Worm (Caenorhabditis elegans): ENCODE measurements around the gene twk-26.

DNA sequence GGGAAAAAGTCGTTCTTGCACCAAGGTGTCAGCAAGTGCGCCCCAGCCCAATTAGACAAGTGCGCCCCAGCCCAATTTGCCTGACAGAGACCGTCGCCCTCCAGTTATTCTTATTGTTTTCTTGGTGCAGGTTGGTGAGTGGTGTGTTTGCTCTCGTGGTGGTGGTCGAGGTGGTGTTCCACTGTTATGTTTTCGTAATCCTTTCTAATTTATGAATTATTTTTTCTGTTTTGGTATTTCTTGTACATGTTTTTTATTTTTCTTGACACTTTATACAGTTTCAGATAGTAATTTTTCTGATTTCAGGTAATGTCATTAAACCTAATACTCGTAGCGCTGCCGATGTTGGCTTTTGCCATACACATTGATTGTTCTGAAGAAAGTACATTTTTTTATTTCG, 45.4 kb downstream of the twk-26 start, which contains the start of gene Y48D7A.1:
- TF ChIP-seq tra-4 (tag; optimal IDR thresholded peaks at IDR 0.05) (no peak), tbx-37 (GFP tag; conservative IDR thresholded peaks at IDR 0.05) (no peak; the same call in 1 of the 2 replicates), B0310.2 (tag; optimal IDR thresholded peaks at IDR 0.05) (no peak)
